Worm (Caenorhabditis elegans) whole organism, midembryonic: ENCODE results near the gene B0348.1.

Source experiments
- klf-2 ChIP-seq: fragments of 200-800 bp; sonication (Bioruptor generic); conservative IDR thresholded peaks from 2 replicates; pipeline ENCODE4 v1.3.6; 2022; ENCODE audit warnings: missing genetic modification reagents, missing genetic modification characterization, missing compliant biosample characterization
- med-1 ChIP-seq: sonication (generic microtip); optimal IDR thresholded peaks from 2 replicates; lab custom pipeline; 2017; ENCODE audit warnings: missing genetic modification characterization, mild to moderate bottlenecking, missing compliant biosample characterization, antibody characterized with exemption, missing genetic modification reagents; ENCODE audit not compliant: insufficient read depth
- ref-1 ChIP-seq: fragments of 200-800 bp; sonication (Bioruptor generic); conservative IDR thresholded peaks from 2 replicates; pipeline ENCODE4 v1.3.6; 2022; ENCODE audit warnings: missing genetic modification reagents, missing genetic modification characterization, missing compliant biosample characterization

DNA sequence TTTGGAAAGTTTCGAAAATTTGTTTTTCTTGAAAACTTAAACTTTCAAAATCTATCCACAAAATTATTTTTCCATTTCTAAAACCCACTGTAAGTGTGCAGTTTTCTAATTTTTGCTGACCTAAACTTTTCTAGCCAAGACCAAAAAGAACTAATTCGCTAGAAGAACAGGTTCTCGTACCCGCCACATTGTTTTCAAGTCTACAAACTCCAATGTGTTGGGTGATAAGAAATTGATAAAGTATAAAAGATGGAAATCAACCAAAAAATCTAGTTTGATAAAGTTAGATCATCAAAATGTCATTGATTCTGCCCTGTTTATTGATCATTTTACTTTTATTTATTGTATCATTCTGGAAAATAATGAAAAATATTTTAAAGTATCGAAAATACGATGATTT lies 10.2 kb downstream of the B0348.1 start, which contains the start of gene cyp-29A3:
- TF ChIP-seq med-1 (GFP tag; lab: Kevin White, UChicago) (no peak), klf-2 (GFP tag; lab: Robert Waterston, UW) (no peak), ref-1 (no peak)
